Fruit fly (Drosophila melanogaster) whole organism, embryonic: ENCODE measurements around the gene Pde6.

ENCODE experiments used
- Abd-B ChIP-seq: fragments of 200-800 bp; sonication (Bioruptor generic); optimal IDR thresholded peaks from 2 replicates; lab custom pipeline; 2018; ENCODE audit warnings: missing biosample characterization, mild to moderate bottlenecking, missing genetic modification characterization, moderate library complexity
- Atf-2 ChIP-seq: fragments of 200-800 bp; sonication (Bioruptor generic); optimal IDR thresholded peaks from 2 replicates; lab custom pipeline; 2016; ENCODE audit warnings: missing biosample characterization, missing genetic modification characterization
- Awh ChIP-seq: fragments of 200-800 bp; sonication (Bioruptor generic); IDR thresholded peaks from 2 replicates; pipeline ENCODE4, ENCODE4 v1.3.6; 2022; ENCODE audit warnings: missing biosample characterization, missing genetic modification characterization
- CG11093 ChIP-seq: fragments of 200-800 bp; sonication (Bioruptor generic); IDR thresholded peaks from 3 replicates; pipeline ENCODE4 v1.3.6; 2022; ENCODE audit warnings: missing biosample characterization, missing genetic modification characterization
- CG11723 ChIP-seq: fragments of 200-800 bp; sonication (Bioruptor generic); optimal IDR thresholded peaks from 2 replicates; lab custom pipeline; 2017; ENCODE audit warnings: missing biosample characterization, mild to moderate bottlenecking, missing genetic modification characterization
- CG12299 ChIP-seq: fragments of 200-800 bp; sonication (Bioruptor generic); optimal IDR thresholded peaks from 2 replicates; lab custom pipeline; 2018; ENCODE audit warnings: missing biosample characterization, mild to moderate bottlenecking, missing genetic modification characterization
- CG1233 ChIP-seq: fragments of 200-800 bp; sonication (Bioruptor generic); optimal IDR thresholded peaks from 4 replicates; lab custom pipeline; 2018; ENCODE audit warnings: missing biosample characterization, mild to moderate bottlenecking, missing genetic modification characterization
- CG16815 ChIP-seq: fragments of 200-800 bp; sonication (Bioruptor generic); optimal IDR thresholded peaks from 3 replicates; lab custom pipeline; 2017; ENCODE audit warnings: missing biosample characterization, mild to moderate bottlenecking, missing genetic modification characterization
- CG17186 ChIP-seq: fragments of 200-800 bp; sonication (Bioruptor generic); optimal IDR thresholded peaks from 3 replicates; lab custom pipeline; 2017; ENCODE audit warnings: missing biosample characterization, missing genetic modification reagents, missing genetic modification characterization
- CG17361 ChIP-seq: fragments of 200-800 bp; sonication (Bioruptor generic); IDR thresholded peaks from 3 replicates; pipeline ENCODE4 v1.3.6; 2022; ENCODE audit warnings: missing biosample characterization, missing genetic modification characterization
- CG17385 ChIP-seq: fragments of 200-800 bp; sonication (Bioruptor generic); optimal IDR thresholded peaks from 3 replicates; lab custom pipeline; 2018; ENCODE audit warnings: missing biosample characterization, mild to moderate bottlenecking, missing genetic modification characterization
- CG2678 ChIP-seq: fragments of 200-800 bp; sonication (Bioruptor generic); optimal IDR thresholded peaks from 3 replicates; lab custom pipeline; 2019; ENCODE audit warnings: missing biosample characterization, mild to moderate bottlenecking, missing genetic modification characterization, moderate library complexity
- CG2712 ChIP-seq: fragments of 200-800 bp; optimal IDR thresholded peaks from 3 replicates; lab custom pipeline; 2019; ENCODE audit warnings: missing biosample characterization, mild to moderate bottlenecking, missing genetic modification characterization, moderate library complexity
- CG31224 ChIP-seq: fragments of 200-800 bp; sonication (Bioruptor generic); IDR thresholded peaks from 2 replicates; pipeline ENCODE4 v1.3.6; 2022; ENCODE audit warnings: missing biosample characterization, missing genetic modification characterization
- CG33213 ChIP-seq: fragments of 200-800 bp; sonication (Bioruptor generic); optimal IDR thresholded peaks from 3 replicates; lab custom pipeline; 2016; ENCODE audit warnings: missing biosample characterization, missing genetic modification characterization
- CG3847 ChIP-seq: fragments of 200-800 bp; sonication (Bioruptor generic); IDR thresholded peaks from 2 replicates; pipeline ENCODE4 v1.3.6; 2022; ENCODE audit warnings: missing biosample characterization, missing genetic modification characterization
- CG4328 ChIP-seq: fragments of 200-800 bp; sonication (Bioruptor generic); optimal IDR thresholded peaks from 3 replicates; lab custom pipeline; 2017; ENCODE audit warnings: missing biosample characterization, missing genetic modification reagents, missing genetic modification characterization
- CG4820 ChIP-seq: fragments of 200-800 bp; sonication (Bioruptor generic); optimal IDR thresholded peaks from 3 replicates; lab custom pipeline; 2016; ENCODE audit warnings: missing biosample characterization, missing genetic modification characterization
- CG4854 ChIP-seq: fragments of 200-800 bp; sonication (Bioruptor generic); optimal IDR thresholded peaks from 2 replicates; lab custom pipeline; 2016; ENCODE audit warnings: missing biosample characterization, missing genetic modification characterization, inconsistent platforms
- CG7556 ChIP-seq: fragments of 200-800 bp; sonication (Bioruptor generic); optimal IDR thresholded peaks from 2 replicates; lab custom pipeline; 2017; ENCODE audit warnings: missing biosample characterization, mild to moderate bottlenecking, missing genetic modification characterization
- CG8359 ChIP-seq: fragments of 200-800 bp; sonication (Bioruptor generic); optimal IDR thresholded peaks from 2 replicates; lab custom pipeline; 2017; ENCODE audit warnings: missing biosample characterization, mild to moderate bottlenecking, missing genetic modification characterization, borderline replicate concordance
- CG8944 ChIP-seq: fragments of 200-800 bp; sonication (Bioruptor generic); optimal IDR thresholded peaks from 3 replicates; lab custom pipeline; 2016; ENCODE audit warnings: missing biosample characterization, missing genetic modification characterization
- CG9876 ChIP-seq: fragments of 200-800 bp; sonication (Bioruptor generic); optimal IDR thresholded peaks from 2 replicates; lab custom pipeline; 2016; ENCODE audit warnings: missing biosample characterization, missing genetic modification characterization
- Camta ChIP-seq: fragments of 200-800 bp; sonication (Bioruptor generic); optimal IDR thresholded peaks from 2 replicates; lab custom pipeline; 2016; ENCODE audit warnings: missing biosample characterization, missing genetic modification characterization
- CoRest ChIP-seq: fragments of 200-800 bp; sonication (Bioruptor generic); optimal IDR thresholded peaks from 3 replicates; lab custom pipeline; 2018; ENCODE audit warnings: missing biosample characterization, mild to moderate bottlenecking, missing genetic modification characterization, moderate library complexity
- CrebB ChIP-seq: fragments of 200-800 bp; sonication (Bioruptor generic); optimal IDR thresholded peaks from 3 replicates; lab custom pipeline; 2018; ENCODE audit warnings: missing biosample characterization, mild to moderate bottlenecking, missing genetic modification characterization
- Dip3 ChIP-seq: fragments of 200-800 bp; sonication (Bioruptor generic); optimal IDR thresholded peaks from 3 replicates; lab custom pipeline; 2016; ENCODE audit warnings: missing biosample characterization, missing genetic modification characterization
- Doc2 ChIP-seq: fragments of 200-800 bp; sonication (Bioruptor generic); IDR thresholded peaks from 2 replicates; pipeline ENCODE4 v1.3.6; 2022; ENCODE audit warnings: missing biosample characterization, missing genetic modification characterization
- Drgx ChIP-seq: fragments of 200-800 bp; sonication (Bioruptor generic); IDR thresholded peaks from 2 replicates; pipeline ENCODE4 v1.3.6; 2022; ENCODE audit warnings: missing biosample characterization, missing genetic modification characterization
- Oli ChIP-seq: fragments of 200-800 bp; sonication (Bioruptor generic); optimal IDR thresholded peaks from 2 replicates; lab custom pipeline; 2018; ENCODE audit warnings: missing biosample characterization, mild to moderate bottlenecking, missing genetic modification characterization, moderate library complexity
- Optix ChIP-seq: fragments of 200-800 bp; sonication (Bioruptor generic); IDR thresholded peaks from 3 replicates; pipeline ENCODE4 v1.3.6; 2022; ENCODE audit warnings: missing biosample characterization, missing genetic modification characterization
- Rx ChIP-seq: fragments of 200-800 bp; sonication (Bioruptor generic); IDR thresholded peaks from 2 replicates; pipeline ENCODE4 v1.3.6; 2022; ENCODE audit warnings: missing biosample characterization, missing genetic modification characterization
- YL-1 ChIP-seq: fragments of 200-800 bp; sonication (Bioruptor generic); optimal IDR thresholded peaks from 3 replicates; lab custom pipeline; 2017; ENCODE audit warnings: missing biosample characterization, mild to moderate bottlenecking, missing genetic modification characterization
- bbx ChIP-seq: fragments of 200-800 bp; sonication (Bioruptor generic); IDR thresholded peaks from 2 replicates; pipeline ENCODE4 v1.3.6; 2022; ENCODE audit warnings: missing biosample characterization, missing genetic modification characterization; ENCODE audit not compliant: partially characterized antibody
- ewg ChIP-seq: fragments of 200-800 bp; sonication (Bioruptor generic); optimal IDR thresholded peaks from 3 replicates; lab custom pipeline; 2017; ENCODE audit warnings: mild to moderate bottlenecking, missing biosample characterization, missing genetic modification reagents, missing genetic modification characterization
- fd102C ChIP-seq: fragments of 200-800 bp; sonication (Bioruptor generic); optimal IDR thresholded peaks from 2 replicates; lab custom pipeline; 2018; ENCODE audit warnings: missing biosample characterization, mild to moderate bottlenecking, missing genetic modification characterization, moderate library complexity
- fd64A ChIP-seq: fragments of 200-800 bp; sonication (Bioruptor generic); optimal IDR thresholded peaks from 3 replicates; lab custom pipeline; 2018; ENCODE audit warnings: missing biosample characterization, mild to moderate bottlenecking, missing genetic modification characterization
- gro ChIP-seq: fragments of 200-800 bp; sonication (Bioruptor generic); optimal IDR thresholded peaks from 2 replicates; lab custom pipeline; 2016; ENCODE audit warnings: missing biosample characterization, missing genetic modification characterization
- jumu ChIP-seq: fragments of 200-800 bp; sonication (Bioruptor generic); optimal IDR thresholded peaks from 3 replicates; lab custom pipeline; 2016; ENCODE audit warnings: missing biosample characterization, missing genetic modification characterization
- klu ChIP-seq: fragments of 200-800 bp; sonication (Bioruptor generic); IDR thresholded peaks from 2 replicates; pipeline ENCODE4 v1.3.6; 2022; ENCODE audit warnings: missing biosample characterization, missing genetic modification characterization
- kni ChIP-seq: fragments of 200-800 bp; sonication (Bioruptor generic); optimal IDR thresholded peaks from 3 replicates; lab custom pipeline; 2017; ENCODE audit warnings: mild to moderate bottlenecking, missing biosample characterization, missing genetic modification reagents, missing genetic modification characterization
- nerfin-1 ChIP-seq: fragments of 200-800 bp; sonication (Bioruptor generic); optimal IDR thresholded peaks from 3 replicates; lab custom pipeline; 2019; ENCODE audit warnings: missing biosample characterization, mild to moderate bottlenecking, missing genetic modification characterization, moderate library complexity
- prd ChIP-seq, 3 experiments: fragments of >200 bp in 2 of 3; fragments of 200-800 bp in 1 of 3; sonication (Bioruptor generic) in 1 of 3; optimal IDR thresholded peaks in 2 of 3; IDR thresholded peaks in 1 of 3; 2 replicates in 2 of 3; 3 replicates in 1 of 3; pipeline versions ENCODE4 v1.3.6 to Lab custom; 2017 to 2022; ENCODE audit warnings: missing biosample characterization in 1 of 3, missing genetic modification characterization in 1 of 3
- pros ChIP-seq: fragments of 200-800 bp; sonication (Bioruptor generic); optimal IDR thresholded peaks from 3 replicates; lab custom pipeline; 2019; ENCODE audit warnings: missing biosample characterization, mild to moderate bottlenecking, missing genetic modification characterization, moderate library complexity
- schlank ChIP-seq: fragments of 200-800 bp; sonication (Bioruptor generic); optimal IDR thresholded peaks from 2 replicates; lab custom pipeline; 2018; ENCODE audit warnings: missing biosample characterization, mild to moderate bottlenecking, missing genetic modification characterization
- sd ChIP-seq: fragments of 200-800 bp; sonication (Bioruptor generic); optimal IDR thresholded peaks from 3 replicates; lab custom pipeline; 2018; ENCODE audit warnings: missing biosample characterization, mild to moderate bottlenecking, missing genetic modification characterization, moderate library complexity
- shn ChIP-seq: fragments of 200-800 bp; sonication (Bioruptor generic); optimal IDR thresholded peaks from 3 replicates; lab custom pipeline; 2016; ENCODE audit warnings: missing biosample characterization, missing genetic modification characterization
- sim ChIP-seq: fragments of 200-800 bp; sonication (Bioruptor generic); IDR thresholded peaks from 2 replicates; pipeline ENCODE4 v1.3.6; 2022; ENCODE audit warnings: missing biosample characterization, missing genetic modification characterization
- zen2 ChIP-seq: fragments of 200-800 bp; sonication (Bioruptor generic); IDR thresholded peaks from 3 replicates; pipeline ENCODE4 v1.3.6; 2022; ENCODE audit warnings: missing biosample characterization, missing genetic modification characterization; ENCODE audit not compliant: partially characterized antibody
- zfh1 ChIP-seq: fragments of 200-800 bp; sonication (Bioruptor generic); IDR thresholded peaks from 3 replicates; pipeline ENCODE4 v1.3.6; 2022; ENCODE audit warnings: missing biosample characterization, missing genetic modification characterization

Gene Pde6

DNA sequence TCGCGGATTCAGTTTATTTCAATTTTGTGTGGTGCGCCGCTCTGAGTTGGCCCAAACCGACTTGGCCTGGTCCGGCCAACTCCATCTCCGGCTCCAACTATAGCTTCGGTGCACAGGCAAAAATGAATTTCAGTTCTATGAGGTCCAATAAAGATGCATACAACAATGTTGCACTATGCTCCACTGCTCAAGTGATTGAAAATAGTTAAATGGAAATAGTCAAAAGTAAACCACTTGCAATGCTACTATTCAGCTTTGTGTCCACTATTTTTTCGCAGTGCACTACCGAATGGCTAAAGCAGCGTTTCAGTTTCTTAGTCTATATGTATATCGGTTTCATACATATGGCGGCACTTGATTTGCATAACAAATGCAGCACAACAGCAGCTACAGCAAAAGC lies 81.8 kb downstream of the Pde6 start (continued):
- TF ChIP-seq CG4820 (GFP tag; lab: Kevin White, UChicago) (peak; percentile 53), CG17186 (GFP tag; lab: Kevin White, UChicago) (no peak), CG3847 (GFP tag; lab: Robert Waterston, UW) (peak; percentile 53), sd (tag; lab: Kevin White, UChicago) (no peak), CG11723 (GFP tag; lab: Kevin White, UChicago) (no peak), CoRest (peak; percentile 59), CG1233 (GFP tag; lab: Kevin White, UChicago) (peak; percentile 53), CG16815 (GFP tag; lab: Kevin White, UChicago) (no peak), schlank (tag; lab: Kevin White, UChicago) (no peak), Optix (peak; percentile 77), CG11093 (GFP tag; lab: Robert Waterston, UW) (0 out of 3 replicates have a peak, but pooled peaks have one; percentile 16), Dip3 (GFP tag; lab: Kevin White, UChicago) (peak; percentile 38), Rx (GFP tag; lab: Robert Waterston, UW) (peak; percentile 56; the same call in 1 of the 2 replicates), CG33213 (GFP tag; lab: Kevin White, UChicago) (peak; percentile 50), CG8944 (GFP tag; lab: Kevin White, UChicago) (peak; percentile 55), CG17385 (GFP tag; lab: Kevin White, UChicago) (peak; percentile 55), kni (GFP tag; lab: Kevin White, UChicago) (no peak), Abd-B (GFP tag; lab: Kevin White, UChicago) (peak; percentile 49), CG4328 (GFP tag; lab: Kevin White, UChicago) (no peak), CG9876 (GFP tag; lab: Kevin White, UChicago) (peak; percentile 42), CrebB (peak; percentile 26), Drgx (GFP tag; lab: Robert Waterston, UW) (peak; percentile 94), CG31224 (0 out of 2 replicates have a peak, but pooled peaks have one; percentile 30), CG2678 (peak; percentile 77), CG4854 (GFP tag; lab: Kevin White, UChicago) (peak; percentile 59), Oli (peak; percentile 72), Camta (GFP tag; lab: Kevin White, UChicago) (peak; percentile 34), sim (no peak), nerfin-1 (tag; lab: Kevin White, UChicago) (peak; percentile 4), jumu (GFP tag; lab: Kevin White, UChicago) (peak; percentile 12), Awh (GFP tag; lab: Robert Waterston, UW) (peak; percentile 81), Atf-2 (GFP tag; lab: Kevin White, UChicago) (peak; percentile 55), YL-1 (GFP tag; lab: Kevin White, UChicago) (no peak), fd64A (GFP tag; lab: Kevin White, UChicago) (peak; percentile 26), zfh1 (GFP tag; lab: Robert Waterston, UW) (peak; percentile 68), shn (GFP tag; lab: Kevin White, UChicago) (peak; percentile 53), CG2712 (tag; lab: Kevin White, UChicago) (peak; percentile 61), CG8359 (GFP tag; lab: Kevin White, UChicago) (no peak), pros (GFP tag; lab: Kevin White, UChicago) (no peak), ewg (GFP tag; lab: Kevin White, UChicago) (peak; percentile 14), gro (GFP tag; lab: Kevin White, UChicago) (no peak), prd (optimal IDR thresholded peaks at IDR 0.05; lab: Kevin White, UChicago) (no peak), prd (GFP tag; IDR thresholded peaks at IDR 0.05; lab: Robert Waterston, UW) (peak; percentile 78), klu (GFP tag; lab: Robert Waterston, UW) (peak; percentile 33; the same call in 1 of the 2 replicates), CG17361 (peak; percentile 68), bbx (GFP tag; lab: Robert Waterston, UW) (no peak), fd102C (GFP tag; lab: Kevin White, UChicago) (no peak), CG7556 (GFP tag; lab: Kevin White, UChicago) (peak; percentile 50), CG12299 (tag; lab: Kevin White, UChicago) (no peak), Doc2 (GFP tag; lab: Robert Waterston, UW) (no peak), zen2 (GFP tag; lab: Robert Waterston, UW) (no peak)
